Fruit fly (Drosophila melanogaster) whole organism, embryonic: Measurements from ENCODE around the gene Gad1.

Experiments used
- B-H2 ChIP-seq: fragments of 200-800 bp; sonication (Bioruptor generic); optimal IDR thresholded peaks from 2 replicates; lab custom pipeline; 2018; ENCODE audit warnings: missing biosample characterization, mild to moderate bottlenecking, missing genetic modification characterization
- C15 ChIP-seq: fragments of 200-800 bp; sonication (Bioruptor generic); IDR thresholded peaks from 3 replicates; pipeline ENCODE4 v1.3.6; 2022; ENCODE audit warnings: missing biosample characterization, missing genetic modification characterization
- CG10147 ChIP-seq: fragments of 200-800 bp; sonication (Bioruptor generic); optimal IDR thresholded peaks from 2 replicates; lab custom pipeline; 2019; ENCODE audit warnings: missing biosample characterization, mild to moderate bottlenecking, missing genetic modification characterization, moderate library complexity
- CG10321 ChIP-seq: fragments of 200-800 bp; sonication (Bioruptor generic); IDR thresholded peaks from 2 replicates; pipeline ENCODE4 v1.3.6; 2022; ENCODE audit warnings: missing biosample characterization, missing genetic modification characterization
- CG11093 ChIP-seq: fragments of 200-800 bp; sonication (Bioruptor generic); IDR thresholded peaks from 3 replicates; pipeline ENCODE4 v1.3.6; 2022; ENCODE audit warnings: missing biosample characterization, missing genetic modification characterization
- CG13424 ChIP-seq: fragments of 200-800 bp; sonication (Bioruptor generic); optimal IDR thresholded peaks from 2 replicates; lab custom pipeline; 2019; ENCODE audit warnings: missing biosample characterization, mild to moderate bottlenecking, missing genetic modification characterization, moderate library complexity
- CG14014 ChIP-seq: fragments of 200-800 bp; sonication (Bioruptor generic); IDR thresholded peaks from 2 replicates; pipeline ENCODE4 v1.3.6; 2022; ENCODE audit warnings: missing biosample characterization, missing genetic modification characterization
- CG16863 ChIP-seq: fragments of 200-800 bp; sonication (Bioruptor generic); optimal IDR thresholded peaks from 3 replicates; lab custom pipeline; 2016; ENCODE audit warnings: missing biosample characterization, missing genetic modification characterization
- CG17186 ChIP-seq: fragments of 200-800 bp; sonication (Bioruptor generic); optimal IDR thresholded peaks from 3 replicates; lab custom pipeline; 2017; ENCODE audit warnings: missing biosample characterization, missing genetic modification reagents, missing genetic modification characterization
- CG18599 ChIP-seq: fragments of 200-800 bp; sonication (Bioruptor generic); optimal IDR thresholded peaks from 3 replicates; lab custom pipeline; 2017; ENCODE audit warnings: missing biosample characterization, missing genetic modification characterization, mild to moderate bottlenecking, moderate library complexity, missing genetic modification reagents
- CG2199 ChIP-seq: fragments of 200-800 bp; sonication (Bioruptor generic); IDR thresholded peaks from 3 replicates; pipeline ENCODE4 v1.3.6; 2022; ENCODE audit warnings: missing biosample characterization, missing genetic modification characterization
- CG31365 ChIP-seq: fragments of 200-800 bp; sonication (Bioruptor generic); optimal IDR thresholded peaks from 2 replicates; lab custom pipeline; 2018; ENCODE audit warnings: missing biosample characterization, mild to moderate bottlenecking, missing genetic modification characterization
- CG4328 ChIP-seq: fragments of 200-800 bp; sonication (Bioruptor generic); optimal IDR thresholded peaks from 3 replicates; lab custom pipeline; 2017; ENCODE audit warnings: missing biosample characterization, missing genetic modification reagents, missing genetic modification characterization
- CG6683 ChIP-seq: fragments of 200-800 bp; sonication (Bioruptor generic); optimal IDR thresholded peaks from 2 replicates; lab custom pipeline; 2017; ENCODE audit warnings: missing biosample characterization, mild to moderate bottlenecking, missing genetic modification characterization, missing genetic modification reagents
- CG6689 ChIP-seq: fragments of 200-800 bp; sonication (Bioruptor generic); IDR thresholded peaks from 2 replicates; pipeline ENCODE4 v1.3.6; 2022; ENCODE audit warnings: missing biosample characterization, missing genetic modification characterization
- CG8765 ChIP-seq: fragments of 200-800 bp; sonication (Bioruptor generic); IDR thresholded peaks from 2 replicates; pipeline ENCODE4 v1.3.6; 2022; ENCODE audit warnings: missing biosample characterization, missing genetic modification characterization
- CTCF ChIP-seq: fragments of 200-800 bp; sonication (Bioruptor generic); optimal IDR thresholded peaks from 2 replicates; lab custom pipeline; 2017; ENCODE audit warnings: missing biosample characterization, mild to moderate bottlenecking, missing genetic modification characterization, moderate library complexity
- Camta ChIP-seq: fragments of 200-800 bp; sonication (Bioruptor generic); optimal IDR thresholded peaks from 2 replicates; lab custom pipeline; 2016; ENCODE audit warnings: missing biosample characterization, missing genetic modification characterization
- Chrac-16 ChIP-seq: fragments of 200-800 bp; sonication (Bioruptor generic); optimal IDR thresholded peaks from 3 replicates; lab custom pipeline; 2016; ENCODE audit warnings: missing biosample characterization, missing genetic modification characterization
- CoRest ChIP-seq: fragments of 200-800 bp; sonication (Bioruptor generic); optimal IDR thresholded peaks from 3 replicates; lab custom pipeline; 2018; ENCODE audit warnings: missing biosample characterization, mild to moderate bottlenecking, missing genetic modification characterization, moderate library complexity
- Dfd ChIP-seq, 2 experiments: fragments of >200 bp; optimal IDR thresholded peaks; 2 replicates each; lab custom pipeline; 2017; ENCODE audit warnings: missing biosample characterization in 2 of 2, missing genetic modification characterization in 2 of 2
- Dll ChIP-seq: fragments of 200-800 bp; sonication (Bioruptor generic); IDR thresholded peaks from 4 replicates; pipeline ENCODE4 v1.3.6; 2022; ENCODE audit warnings: missing biosample characterization, missing genetic modification characterization; ENCODE audit not compliant: partially characterized antibody
- E2f1 ChIP-seq: fragments of 200-800 bp; sonication (Bioruptor generic); IDR thresholded peaks from 2 replicates; pipeline ENCODE4 v1.3.6; 2022; ENCODE audit warnings: missing biosample characterization, missing genetic modification characterization
- GATAe ChIP-seq: fragments of 200-800 bp; sonication (Bioruptor generic); conservative IDR thresholded peaks from 2 replicates; pipeline ENCODE4 v1.3.6; 2022; ENCODE audit warnings: missing biosample characterization, missing genetic modification characterization
- Gsc ChIP-seq: fragments of 200-800 bp; sonication (Bioruptor generic); IDR thresholded peaks from 2 replicates; pipeline ENCODE4 v1.3.6; 2022; ENCODE audit warnings: missing biosample characterization, missing genetic modification characterization
- Hmr ChIP-seq: fragments of 200-800 bp; sonication (Bioruptor generic); optimal IDR thresholded peaks from 3 replicates; lab custom pipeline; 2017; ENCODE audit warnings: mild to moderate bottlenecking, missing biosample characterization, missing genetic modification reagents, missing genetic modification characterization
- Jarid2 ChIP-seq: fragments of 200-800 bp; sonication (Bioruptor generic); optimal IDR thresholded peaks from 3 replicates; lab custom pipeline; 2017; ENCODE audit warnings: mild to moderate bottlenecking, missing biosample characterization, missing genetic modification reagents, missing genetic modification characterization
- Lpt ChIP-seq: fragments of >200 bp; optimal IDR thresholded peaks from 2 replicates; lab custom pipeline; 2018; ENCODE audit warnings: missing biosample characterization, missing genetic modification characterization
- MTF-1 ChIP-seq: fragments of 200-800 bp; sonication (Bioruptor generic); optimal IDR thresholded peaks from 2 replicates; lab custom pipeline; 2018; ENCODE audit warnings: missing biosample characterization, mild to moderate bottlenecking, missing genetic modification characterization, borderline replicate concordance
- Nf-YC ChIP-seq: fragments of 200-800 bp; optimal IDR thresholded peaks from 3 replicates; lab custom pipeline; 2019; ENCODE audit warnings: missing biosample characterization, mild to moderate bottlenecking, missing genetic modification characterization, moderate library complexity
- Scr ChIP-seq: fragments of 200-800 bp; sonication (Bioruptor generic); IDR thresholded peaks from 2 replicates; pipeline ENCODE4 v1.3.6; 2022; ENCODE audit warnings: missing biosample characterization, missing genetic modification characterization; ENCODE audit not compliant: partially characterized antibody
- Sry-β ChIP-seq: fragments of 200-800 bp; sonication (Bioruptor generic); optimal IDR thresholded peaks from 2 replicates; lab custom pipeline; 2018; ENCODE audit warnings: missing biosample characterization, mild to moderate bottlenecking, missing genetic modification characterization, moderate library complexity
- Sry-δ ChIP-seq: fragments of 200-800 bp; sonication (Bioruptor generic); optimal IDR thresholded peaks from 2 replicates; lab custom pipeline; 2016; ENCODE audit warnings: missing biosample characterization, missing genetic modification characterization
- bab2 ChIP-seq: fragments of 200-800 bp; sonication (Bioruptor generic); optimal IDR thresholded peaks from 2 replicates; lab custom pipeline; 2016; ENCODE audit warnings: missing biosample characterization, missing genetic modification characterization
- bowl ChIP-seq: fragments of 200-800 bp; sonication (Bioruptor generic); IDR thresholded peaks from 2 replicates; pipeline ENCODE4 v1.3.6; 2022; ENCODE audit warnings: missing biosample characterization, missing genetic modification characterization
- caup ChIP-seq: fragments of 200-800 bp; sonication (Bioruptor generic); optimal IDR thresholded peaks from 3 replicates; lab custom pipeline; 2017; ENCODE audit warnings: missing biosample characterization, mild to moderate bottlenecking, missing genetic modification characterization, moderate library complexity; ENCODE audit not compliant: severe bottlenecking
- gsb-n ChIP-seq: fragments of 200-800 bp; sonication (Bioruptor generic); optimal IDR thresholded peaks from 3 replicates; lab custom pipeline; 2018; ENCODE audit warnings: missing biosample characterization, mild to moderate bottlenecking, missing genetic modification characterization
- hb ChIP-seq: fragments of 200-800 bp; sonication (Bioruptor generic); IDR thresholded peaks from 3 replicates; pipeline ENCODE4 v1.3.6; 2022; ENCODE audit warnings: missing biosample characterization, missing genetic modification characterization; ENCODE audit not compliant: partially characterized antibody
- insv ChIP-seq, 2 experiments: fragments of 200-800 bp; sonication (Bioruptor generic); optimal IDR thresholded peaks; 3 replicates each; lab custom pipeline; 2016 to 2018; ENCODE audit warnings: missing biosample characterization in 2 of 2, missing genetic modification characterization in 2 of 2
- lilli ChIP-seq: fragments of 200-800 bp; sonication (Bioruptor generic); optimal IDR thresholded peaks from 3 replicates; lab custom pipeline; 2016; ENCODE audit warnings: missing biosample characterization, missing genetic modification characterization
- lmd ChIP-seq: fragments of 200-800 bp; sonication (Bioruptor generic); IDR thresholded peaks from 2 replicates; pipeline ENCODE4 v1.3.6; 2022; ENCODE audit warnings: missing biosample characterization, missing genetic modification characterization
- pho ChIP-seq: fragments of 200-800 bp; sonication (Bioruptor generic); optimal IDR thresholded peaks from 2 replicates; lab custom pipeline; 2016; ENCODE audit warnings: missing biosample characterization, missing genetic modification characterization
- pnt ChIP-seq: fragments of 200-800 bp; sonication (Bioruptor generic); optimal IDR thresholded peaks from 3 replicates; lab custom pipeline; 2016; ENCODE audit warnings: missing biosample characterization, missing genetic modification characterization
- shn ChIP-seq: fragments of 200-800 bp; sonication (Bioruptor generic); optimal IDR thresholded peaks from 3 replicates; lab custom pipeline; 2016; ENCODE audit warnings: missing biosample characterization, missing genetic modification characterization
- sna ChIP-seq: fragments of 200-800 bp; sonication (Bioruptor generic); IDR thresholded peaks from 2 replicates; pipeline ENCODE4 v1.3.6; 2022; ENCODE audit warnings: missing biosample characterization, missing genetic modification characterization; ENCODE audit not compliant: partially characterized antibody
- ssp ChIP-seq: fragments of 200-800 bp; sonication (Bioruptor generic); IDR thresholded peaks from 2 replicates; pipeline ENCODE4 v1.3.6; 2022; ENCODE audit warnings: missing biosample characterization, missing genetic modification characterization
- tin ChIP-seq: fragments of 200-800 bp; sonication (Bioruptor generic); optimal IDR thresholded peaks from 3 replicates; lab custom pipeline; 2016; ENCODE audit warnings: missing biosample characterization, missing genetic modification characterization
- unc-4 ChIP-seq: fragments of 200-800 bp; sonication (Bioruptor generic); IDR thresholded peaks from 2 replicates; pipeline ENCODE4 v1.3.6; 2022; ENCODE audit warnings: missing biosample characterization, missing genetic modification characterization; ENCODE audit not compliant: partially characterized antibody
- zf30C ChIP-seq: fragments of 200-800 bp; sonication (Bioruptor generic); optimal IDR thresholded peaks from 3 replicates; lab custom pipeline; 2018; ENCODE audit warnings: missing biosample characterization, mild to moderate bottlenecking, missing genetic modification characterization

Gad1 gene

DNA sequence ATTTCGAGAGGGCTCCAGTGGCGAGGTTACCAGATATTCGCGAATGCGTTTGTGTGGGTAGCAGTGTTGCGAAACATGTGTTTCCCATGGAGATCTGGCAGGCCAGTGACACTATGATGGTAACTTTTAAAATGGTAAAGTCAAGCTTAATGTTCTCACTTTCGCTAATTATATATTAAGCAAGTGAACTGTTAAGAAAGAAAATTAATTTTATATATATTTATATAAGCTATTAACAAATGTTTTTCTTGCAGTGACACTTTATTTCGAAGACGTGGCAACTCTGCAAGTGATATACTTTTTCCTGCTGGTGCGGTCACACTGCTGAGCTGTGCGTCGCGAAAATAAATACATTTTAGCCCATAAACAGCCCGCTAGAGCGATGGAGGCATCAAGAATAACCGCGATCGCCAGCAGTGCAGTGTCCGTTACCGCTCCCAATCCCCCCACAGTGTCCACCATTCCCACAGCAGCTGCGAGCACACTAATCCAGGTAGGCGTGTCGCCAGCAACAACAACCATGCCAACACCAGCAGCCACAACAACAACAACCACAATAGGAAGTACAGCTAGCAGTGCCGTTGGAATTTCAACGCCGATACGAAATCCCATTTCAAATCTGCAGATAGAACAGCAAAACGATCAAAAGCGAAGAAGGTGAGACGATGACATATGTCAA lies 48.2 kb downstream of the Gad1 start, which contains the start of the genes CG11593 and Rcd5 (continued):
- no peak for TF ChIP-seq Nf-YC (tag; lab: Kevin White, UChicago)
- no peak for TF ChIP-seq gsb-n
- TF ChIP-seq ssp: peak; percentile 80
- no peak for TF ChIP-seq shn (GFP tag; lab: Kevin White, UChicago)
- no peak for TF ChIP-seq Dll (GFP tag; lab: Robert Waterston, UW)
- peak; percentile 75; the same call in 1 of the 2 replicates for TF ChIP-seq CG8765
- TF ChIP-seq CG11093 (GFP tag; lab: Robert Waterston, UW): peak; percentile 78; the same call in 2 of the 3 replicates
- peak; percentile 70 for TF ChIP-seq GATAe (GFP tag; lab: Robert Waterston, UW)
- peak; percentile 36 for TF ChIP-seq Sry-β (GFP tag; lab: Kevin White, UChicago)
- TF ChIP-seq sna (GFP tag; lab: Robert Waterston, UW): 0 out of 2 replicates have a peak, but pooled peaks have one; percentile 24
- no peak for TF ChIP-seq unc-4 (GFP tag; lab: Robert Waterston, UW)
- TF ChIP-seq CG18599 (GFP tag; lab: Kevin White, UChicago): peak; percentile 53
- TF ChIP-seq Gsc (GFP tag; lab: Robert Waterston, UW): peak; percentile 50
- peak; percentile 80 for TF ChIP-seq Hmr (GFP tag; lab: Kevin White, UChicago)
- peak; percentile 83 for TF ChIP-seq E2f1
- TF ChIP-seq MTF-1 (GFP tag; lab: Kevin White, UChicago): no peak
- peak in 1 of 2 experiments; percentile 19 for TF ChIP-seq insv (GFP tag; optimal IDR thresholded peaks at IDR 0.05; lab: Kevin White, UChicago)
- TF ChIP-seq CG2199 (GFP tag; lab: Robert Waterston, UW): 0 out of 3 replicates have a peak, but pooled peaks have one; percentile 56
- peak; percentile 86 for TF ChIP-seq CG14014 (GFP tag; lab: Robert Waterston, UW)
- TF ChIP-seq zf30C (GFP tag; lab: Kevin White, UChicago): peak; percentile 10
- peak; percentile 52; the same call in 1 of the 2 replicates for TF ChIP-seq CG10321 (GFP tag; lab: Robert Waterston, UW)
- TF ChIP-seq CG31365 (tag; lab: Kevin White, UChicago): no peak
- TF ChIP-seq CG10147: no peak
- TF ChIP-seq bowl (GFP tag; lab: Robert Waterston, UW): no peak
- peak; percentile 81 for TF ChIP-seq lmd
- peak; percentile 27 for TF ChIP-seq pnt (GFP tag; lab: Kevin White, UChicago)
- TF ChIP-seq pho (GFP tag; lab: Kevin White, UChicago): peak; percentile 25
- peak in 1 of 2 experiments; percentile 27 for TF ChIP-seq Dfd (GFP tag; optimal IDR thresholded peaks at IDR 0.05; lab: Kevin White, UChicago)
- TF ChIP-seq Sry-δ (GFP tag; lab: Kevin White, UChicago): no peak
- TF ChIP-seq bab2 (GFP tag; lab: Kevin White, UChicago): peak; percentile 42
- TF ChIP-seq CTCF: peak; percentile 50
- no peak; the same call in 2 of the 3 replicates for TF ChIP-seq C15 (GFP tag; lab: Robert Waterston, UW)
- TF ChIP-seq Jarid2 (GFP tag; lab: Kevin White, UChicago): no peak
- TF ChIP-seq CG6689 (GFP tag; lab: Robert Waterston, UW): peak; percentile 88
- TF ChIP-seq CG6683: no peak
- TF ChIP-seq caup (GFP tag; lab: Kevin White, UChicago): peak; percentile 64
- TF ChIP-seq Chrac-16 (GFP tag; lab: Kevin White, UChicago): peak; percentile 56
- no peak for TF ChIP-seq hb
- TF ChIP-seq CoRest (tag; lab: Kevin White, UChicago): peak; percentile 83
- no peak for TF ChIP-seq B-H2 (GFP tag; lab: Kevin White, UChicago)
- TF ChIP-seq lilli (GFP tag; lab: Kevin White, UChicago): no peak
- peak; percentile 61 for TF ChIP-seq tin (GFP tag; lab: Kevin White, UChicago)
- peak; percentile 28; the same call in 1 of the 2 replicates for TF ChIP-seq Scr (GFP tag; lab: Robert Waterston, UW)
- peak; percentile 69 for TF ChIP-seq CG17186
- no peak for TF ChIP-seq Lpt (GFP tag; lab: Kevin White, UChicago)
- peak; percentile 69 for TF ChIP-seq CG13424
- no peak for TF ChIP-seq Camta (GFP tag; lab: Kevin White, UChicago)
- TF ChIP-seq CG4328 (GFP tag; lab: Kevin White, UChicago): peak; percentile 42
- peak; percentile 9 for TF ChIP-seq CG16863
